Worm (Caenorhabditis elegans) whole organism, mixed stage, embryonic: ENCODE measurements around the gene F08G2.8.
"Not testable (repeated sequence)": the region's sequence is repeated elsewhere in the genome, so short reads cannot be mapped to it uniquely, and the experiment has no call there.

ENCODE experiments used
- M03D4.4 ChIP-seq: sonication (generic microtip); optimal IDR thresholded peaks from 2 replicates; lab custom pipeline; 2017; ENCODE audit warnings: mild to moderate bottlenecking, missing genetic modification characterization, missing compliant biosample characterization
- ceh-39 ChIP-seq: fragments of 150-350 bp; optimal IDR thresholded peaks from 2 replicates; lab custom pipeline; 2014; ENCODE audit warnings: missing biosample characterization, missing genetic modification characterization
- ceh-43 ChIP-seq: fragments of 200-800 bp; sonication (Bioruptor generic); optimal IDR thresholded peaks from 2 replicates; lab custom pipeline; 2018; ENCODE audit warnings: mild to moderate bottlenecking, missing genetic modification characterization, moderate library complexity, missing compliant biosample characterization
- ceh-83 ChIP-seq: fragments of 200-800 bp; sonication (Bioruptor generic); optimal IDR thresholded peaks from 2 replicates; lab custom pipeline; 2018; ENCODE audit warnings: mild to moderate bottlenecking, missing genetic modification characterization, missing compliant biosample characterization
- ces-1 ChIP-seq: fragments of 150-350 bp; optimal IDR thresholded peaks from 2 replicates; lab custom pipeline; 2014; ENCODE audit warnings: missing biosample characterization, missing genetic modification reagents, missing genetic modification characterization
- cnd-1 ChIP-seq: fragments of 200-800 bp; sonication (Bioruptor generic); optimal IDR thresholded peaks from 2 replicates; lab custom pipeline; 2018; ENCODE audit warnings: mild to moderate bottlenecking, missing genetic modification characterization, missing compliant biosample characterization
- drap-1 ChIP-seq: fragments of 200-800 bp; sonication (Bioruptor generic); optimal IDR thresholded peaks from 3 replicates; lab custom pipeline; 2018; ENCODE audit warnings: mild to moderate bottlenecking, missing genetic modification characterization, missing compliant biosample characterization
- elt-1 ChIP-seq: sonication (generic microtip); optimal IDR thresholded peaks from 2 replicates; lab custom pipeline; 2017; ENCODE audit warnings: missing genetic modification characterization, mild to moderate bottlenecking, missing compliant biosample characterization, antibody characterized with exemption, moderate library complexity, borderline replicate concordance; ENCODE audit not compliant: insufficient read depth
- elt-3 ChIP-seq: fragments of 150-350 bp; optimal IDR thresholded peaks from 2 replicates; lab custom pipeline; 2014; ENCODE audit warnings: missing biosample characterization, missing genetic modification characterization
- flh-1 ChIP-seq: fragments of 200-800 bp; sonication (Bioruptor generic); optimal IDR thresholded peaks from 2 replicates; lab custom pipeline; 2018; ENCODE audit warnings: mild to moderate bottlenecking, missing genetic modification characterization, moderate library complexity, missing compliant biosample characterization
- ham-2 ChIP-seq: fragments of 200-800 bp; sonication (Bioruptor generic); optimal IDR thresholded peaks from 2 replicates; lab custom pipeline; 2018; ENCODE audit warnings: mild to moderate bottlenecking, missing genetic modification characterization, missing compliant biosample characterization
- lin-13 ChIP-seq: fragments of 150-350 bp; optimal IDR thresholded peaks from 2 replicates; lab custom pipeline; 2014; ENCODE audit warnings: missing biosample characterization, missing genetic modification characterization
- lsy-2 ChIP-seq: fragments of 150-350 bp; optimal IDR thresholded peaks from 2 replicates; lab custom pipeline; 2014; ENCODE audit warnings: missing biosample characterization, missing genetic modification characterization
- mab-5 ChIP-seq: fragments of 150-350 bp; optimal IDR thresholded peaks from 2 replicates; lab custom pipeline; 2014; ENCODE audit warnings: missing biosample characterization, missing genetic modification characterization
- mls-2 ChIP-seq: sonication (generic microtip); optimal IDR thresholded peaks from 2 replicates; lab custom pipeline; 2016; ENCODE audit warnings: mild to moderate bottlenecking, missing genetic modification characterization, moderate library complexity, missing compliant biosample characterization
- nhr-2 ChIP-seq: fragments of 150-350 bp; optimal IDR thresholded peaks from 2 replicates; lab custom pipeline; 2014; ENCODE audit warnings: missing biosample characterization, missing genetic modification characterization
- nhr-237 ChIP-seq: fragments of 150-350 bp; optimal IDR thresholded peaks from 2 replicates; lab custom pipeline; 2014; ENCODE audit warnings: missing biosample characterization, missing genetic modification characterization
- nhr-76 ChIP-seq: sonication (generic microtip); optimal IDR thresholded peaks from 2 replicates; lab custom pipeline; 2017; ENCODE audit warnings: missing biosample characterization, missing genetic modification characterization
- pha-4 ChIP-seq: fragments of 150-350 bp; optimal IDR thresholded peaks from 2 replicates; lab custom pipeline; 2018; ENCODE audit warnings: missing biosample characterization, missing genetic modification reagents, missing genetic modification characterization
- snpc-4 ChIP-seq: fragments of 150-350 bp; optimal IDR thresholded peaks from 2 replicates; lab custom pipeline; 2014; ENCODE audit warnings: missing biosample characterization, missing genetic modification characterization
- sptf-1 ChIP-seq: sonication (generic microtip); optimal IDR thresholded peaks from 2 replicates; lab custom pipeline; 2017; ENCODE audit warnings: mild to moderate bottlenecking, missing genetic modification characterization, moderate library complexity, missing compliant biosample characterization
- tbx-8 ChIP-seq: fragments of 200-800 bp; sonication (Bioruptor generic); optimal IDR thresholded peaks from 2 replicates; lab custom pipeline; 2018; ENCODE audit warnings: mild to moderate bottlenecking, missing genetic modification characterization, moderate library complexity, missing compliant biosample characterization
- unc-62 ChIP-seq: fragments of 150-350 bp; optimal IDR thresholded peaks from 2 replicates; lab custom pipeline; 2014; ENCODE audit warnings: missing biosample characterization, missing genetic modification reagents, missing genetic modification characterization

F08G2.8 gene

DNA sequence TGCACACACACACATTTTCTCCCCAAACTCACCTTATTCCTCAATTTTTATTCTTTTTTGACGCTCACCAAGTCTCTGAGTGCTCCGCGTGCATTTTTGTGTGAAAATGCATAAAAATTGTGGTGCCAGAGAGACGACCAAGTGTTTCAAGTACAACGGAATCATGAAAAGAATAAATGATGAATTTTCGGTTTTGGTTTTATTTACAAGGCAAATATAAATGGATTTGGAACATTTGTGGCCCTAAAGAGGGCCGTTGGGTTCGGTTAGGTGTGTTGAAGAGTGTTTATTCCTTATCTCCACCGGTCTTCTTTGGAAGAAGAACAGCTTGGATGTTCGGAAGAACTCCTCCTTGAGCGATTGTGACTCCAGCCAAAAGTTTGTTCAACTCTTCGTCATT is 34.6 kb upstream of the F08G2.8 start:
- TF ChIP-seq ceh-39 (tag; lab: Kevin White, UChicago) = peak; percentile 32

DNA sequence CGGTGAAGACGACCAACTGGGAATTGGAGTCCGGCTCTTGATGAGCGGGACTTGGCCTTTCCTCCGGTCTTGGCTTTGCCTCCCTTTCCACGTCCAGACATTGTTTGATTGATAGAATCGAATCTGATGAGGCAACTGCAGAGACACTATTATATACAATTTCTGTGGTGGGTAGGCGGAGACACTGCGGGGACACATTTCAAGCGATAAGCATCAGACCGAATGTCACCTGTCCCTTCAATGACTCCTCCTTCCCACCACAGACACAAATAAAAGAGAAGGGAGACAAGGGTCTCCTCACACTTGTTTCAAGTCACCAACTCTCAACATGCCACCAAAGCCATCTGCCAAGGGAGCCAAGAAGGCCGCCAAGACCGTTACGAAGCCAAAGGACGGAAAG is 34.1 kb upstream of the F08G2.8 start, which contains the start of gene his-16:
Gene his-16, minus strand, starts transcription at position 101 of the 400 bp plus-strand sequence.
- TF ChIP-seq ceh-83 (GFP tag; lab: Kevin White, UChicago); M03D4.4 (tag; lab: Kevin White, UChicago); flh-1 (GFP tag; lab: Kevin White, UChicago): not testable (repeated sequence)
- TF ChIP-seq, all 35 proteins: peak for 0; not testable (repeated sequence) for 35

DNA sequence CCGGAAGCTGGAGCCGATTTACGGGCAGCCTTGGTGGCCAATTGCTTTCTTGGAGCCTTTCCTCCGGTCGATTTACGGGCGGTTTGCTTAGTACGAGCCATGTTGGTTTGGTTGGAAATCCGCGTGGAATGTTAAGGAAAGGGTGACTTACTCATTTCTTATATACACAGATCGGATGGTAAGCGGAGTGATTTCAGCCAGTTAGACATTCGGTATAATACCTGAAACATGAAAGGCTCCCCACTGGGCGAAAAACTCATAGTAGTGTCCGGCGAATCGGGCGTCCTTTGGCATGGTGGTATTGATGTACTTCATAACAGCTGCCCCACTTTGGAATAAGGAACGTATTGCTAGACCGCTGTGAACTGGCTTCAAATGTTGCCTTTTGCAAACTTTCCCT is 23.5 kb upstream of the F08G2.8 start, which contains the start of gene his-42:
Gene his-42, minus strand, starts transcription at position 101 of the 400 bp plus-strand sequence.
- TF ChIP-seq nhr-2 (tag; lab: Kevin White, UChicago) (no peak), cnd-1 (no peak), drap-1 (GFP tag; lab: Kevin White, UChicago) (no peak), unc-62 (no peak), M03D4.4 (tag; lab: Kevin White, UChicago) (no peak), tbx-8 (GFP tag; lab: Kevin White, UChicago) (no peak), mls-2 (tag; lab: Kevin White, UChicago) (no peak), lsy-2 (tag; lab: Kevin White, UChicago) (no peak), ceh-43 (GFP tag; lab: Kevin White, UChicago) (no peak), ham-2 (no peak), nhr-237 (tag; lab: Kevin White, UChicago) (no peak)

DNA sequence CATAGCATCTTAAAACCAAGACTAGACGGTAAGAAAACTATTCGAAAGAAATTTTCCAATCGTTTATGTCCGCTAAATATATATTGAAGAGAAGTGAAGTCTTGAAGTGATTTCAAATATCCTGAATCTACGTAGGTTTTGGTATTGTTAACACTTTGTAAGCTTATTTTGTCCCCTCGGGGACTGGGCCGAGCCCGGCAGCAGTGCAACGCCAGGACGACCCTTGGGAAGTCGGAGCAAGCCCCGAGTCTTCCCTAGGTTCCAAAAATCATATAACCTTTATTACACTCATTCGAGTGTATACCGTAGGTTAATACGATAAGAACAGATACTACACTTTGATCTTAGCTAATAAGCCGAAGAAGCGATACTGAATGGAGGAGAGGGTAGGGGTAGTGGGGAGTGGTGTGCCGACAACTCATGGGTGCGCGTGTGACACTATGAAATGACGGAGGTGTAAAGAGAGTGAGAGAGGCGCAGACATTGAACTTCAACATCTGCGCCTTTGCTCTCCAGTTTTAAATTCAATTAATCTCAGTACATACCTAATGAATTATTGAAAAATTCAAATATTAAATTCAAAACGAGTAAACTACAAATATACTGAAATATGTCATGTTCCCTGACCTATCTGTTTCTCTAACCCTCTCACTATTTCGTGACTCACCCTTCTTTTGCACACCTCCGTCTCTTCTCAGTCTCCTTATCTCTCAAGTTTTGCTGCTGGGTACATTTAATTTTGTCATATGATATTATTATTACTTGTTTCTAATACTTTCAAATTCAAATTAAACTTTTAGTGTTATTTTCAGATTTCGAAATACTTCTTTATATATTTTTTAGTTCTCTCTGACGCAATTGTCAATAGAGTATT is 22.7 kb upstream of the F08G2.8 start:
- TF ChIP-seq M03D4.4 (tag; lab: Kevin White, UChicago) = peak; percentile 18
- TF ChIP-seq ham-2 = peak; percentile 13
- peak; percentile 29 for TF ChIP-seq nhr-2 (tag; lab: Kevin White, UChicago)
- TF ChIP-seq ces-1 (GFP tag; lab: Kevin White, UChicago) = peak; percentile 43
- peak; percentile 17 for TF ChIP-seq ceh-83 (GFP tag; lab: Kevin White, UChicago)

DNA sequence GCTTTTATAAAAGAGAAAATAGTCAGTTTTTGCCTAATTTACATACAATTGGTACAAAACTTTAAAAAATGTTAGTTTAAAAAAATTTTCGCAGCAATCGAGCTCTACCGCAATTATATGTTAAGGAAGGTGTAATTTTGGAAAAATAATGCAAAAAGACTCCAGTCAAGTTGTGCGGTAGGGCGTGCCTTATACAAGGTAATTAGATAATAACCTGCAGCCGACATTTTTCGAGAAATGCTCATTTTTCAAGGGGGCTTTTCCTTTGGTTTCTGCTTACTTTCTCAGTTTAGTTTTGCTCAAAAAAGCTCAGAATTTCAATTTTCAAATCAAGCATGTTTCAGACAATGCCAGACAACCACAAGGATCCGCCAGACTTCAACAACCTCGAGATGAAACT is 21.8 kb upstream of the F08G2.8 start, which contains the start of gene F08G2.4:
Gene F08G2.4, plus strand, starts transcription at position 348 of the 400 bp plus-strand sequence.
- no peak for TF ChIP-seq mls-2 (tag; lab: Kevin White, UChicago)
- TF ChIP-seq ces-1 (GFP tag; lab: Kevin White, UChicago) = peak; percentile 29

DNA sequence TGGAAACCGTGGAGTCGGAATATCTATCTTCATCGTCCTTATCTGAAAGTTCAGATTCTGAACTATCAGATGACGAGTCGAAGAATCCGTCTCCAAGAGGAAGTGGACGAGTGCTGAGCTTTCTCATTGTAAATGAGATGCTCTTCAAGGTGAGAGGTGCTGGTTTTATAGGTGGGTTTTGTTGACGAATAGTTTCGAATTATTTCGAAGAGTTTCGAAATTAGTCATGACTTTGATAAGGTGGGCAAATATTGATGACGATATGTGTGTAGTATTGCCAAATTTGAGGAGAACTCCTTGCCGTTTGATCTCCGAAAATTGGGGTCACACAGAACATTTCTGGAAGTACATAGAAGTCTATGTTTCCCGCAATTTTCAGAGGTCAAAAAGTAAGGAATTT is 18.6 kb upstream of the F08G2.8 start, which contains the start of gene F08G2.5:
Gene F08G2.5, minus strand, starts transcription at position 127 of the 400 bp plus-strand sequence.
- TF ChIP-seq mls-2 (tag; lab: Kevin White, UChicago) (no peak), lin-13 (tag; lab: Kevin White, UChicago) (no peak), elt-3 (no peak), ces-1 (GFP tag; lab: Kevin White, UChicago) (no peak), ceh-43 (GFP tag; lab: Kevin White, UChicago) (no peak), nhr-76 (no peak), nhr-2 (tag; lab: Kevin White, UChicago) (no peak), sptf-1 (tag; lab: Kevin White, UChicago) (no peak), mab-5 (tag; lab: Kevin White, UChicago) (no peak), snpc-4 (no peak), lsy-2 (tag; lab: Kevin White, UChicago) (no peak), pha-4 (tag; lab: Kevin White, UChicago) (no peak), ceh-39 (tag; lab: Kevin White, UChicago) (no peak), elt-1 (tag; lab: Kevin White, UChicago) (no peak), M03D4.4 (tag; lab: Kevin White, UChicago) (no peak)
